Worm (Caenorhabditis elegans) whole organism, young adult: Measurements from ENCODE around the gene ttbk-5.

Source experiments
- B0019.2 ChIP-seq: fragments of 200-800 bp; sonication (Bioruptor generic); conservative IDR thresholded peaks from 2 replicates; pipeline ENCODE4 v1.3.6; 2022; ENCODE audit warnings: missing genetic modification reagents, missing genetic modification characterization, missing compliant biosample characterization
- C17E4.6 ChIP-seq: fragments of 200-800 bp; sonication (Bioruptor generic); IDR thresholded peaks from 2 replicates; pipeline ENCODE4 v1.3.6; 2022; ENCODE audit warnings: missing genetic modification reagents, missing genetic modification characterization, missing compliant biosample characterization
- F10E7.11 ChIP-seq: sonication (generic microtip); optimal IDR thresholded peaks from 2 replicates; lab custom pipeline; 2017; ENCODE audit warnings: mild to moderate bottlenecking, missing genetic modification characterization, moderate library complexity, missing compliant biosample characterization
- F22D6.2 ChIP-seq: sonication (generic microtip); optimal IDR thresholded peaks from 2 replicates; lab custom pipeline; 2016; ENCODE audit warnings: mild to moderate bottlenecking, missing genetic modification characterization, missing compliant biosample characterization
- F37B4.10 ChIP-seq: fragments of 200-800 bp; sonication (Bioruptor generic); IDR thresholded peaks from 2 replicates; pipeline ENCODE4 v1.3.6; 2022; ENCODE audit warnings: missing genetic modification characterization, missing compliant biosample characterization
- F39B2.1 ChIP-seq: fragments of 200-800 bp; sonication (Bioruptor generic); IDR thresholded peaks from 2 replicates; pipeline ENCODE4 v1.3.6; 2022; ENCODE audit warnings: missing genetic modification reagents, missing genetic modification characterization, missing compliant biosample characterization
- F49E8.2 ChIP-seq: sonication (generic microtip); optimal IDR thresholded peaks from 3 replicates; lab custom pipeline; 2017; ENCODE audit warnings: missing genetic modification characterization, mild to moderate bottlenecking, missing compliant biosample characterization, antibody characterized with exemption, moderate library complexity; ENCODE audit not compliant: insufficient read depth
- F55B11.4 ChIP-seq: sonication (generic microtip); optimal IDR thresholded peaks from 2 replicates; lab custom pipeline; 2016; ENCODE audit warnings: missing compliant biosample characterization, missing genetic modification characterization, borderline replicate concordance; ENCODE audit not compliant: insufficient read depth
- F57A8.1 ChIP-seq: fragments of 200-800 bp; sonication (Bioruptor generic); optimal IDR thresholded peaks from 2 replicates; lab custom pipeline; 2018; ENCODE audit warnings: mild to moderate bottlenecking, missing genetic modification characterization, moderate library complexity, missing compliant biosample characterization
- T26A5.8 ChIP-seq: sonication (generic microtip); optimal IDR thresholded peaks from 2 replicates; lab custom pipeline; 2016; ENCODE audit warnings: missing genetic modification characterization, missing compliant biosample characterization
- Y67H2A.10 ChIP-seq: fragments of 200-800 bp; sonication (Bioruptor generic); conservative IDR thresholded peaks from 2 replicates; pipeline ENCODE4 v1.3.6; 2022; ENCODE audit warnings: missing genetic modification reagents, missing genetic modification characterization, missing compliant biosample characterization
- Y79H2A.3 ChIP-seq: fragments of 200-800 bp; sonication (Bioruptor generic); conservative IDR thresholded peaks from 2 replicates; pipeline ENCODE4 v1.3.6; 2022; ENCODE audit warnings: missing genetic modification reagents, missing genetic modification characterization, missing compliant biosample characterization
- ama-1 ChIP-seq, 3 experiments: fragments of 150-350 bp in 1 of 3; sonication (generic microtip) in 2 of 3; optimal IDR thresholded peaks; 2 replicates each; lab custom pipeline; 2014 to 2018; ENCODE audit warnings: missing biosample characterization in 2 of 3, missing genetic modification characterization in 2 of 3, missing genetic modification reagents in 2 of 3
- ceh-100 ChIP-seq: fragments of 200-800 bp; sonication (Bioruptor generic); IDR thresholded peaks from 2 replicates; pipeline ENCODE4 v1.3.6; 2022; ENCODE audit warnings: missing genetic modification reagents, missing genetic modification characterization, missing compliant biosample characterization
- ceh-58 ChIP-seq: fragments of 200-800 bp; sonication (Bioruptor generic); IDR thresholded peaks from 2 replicates; pipeline ENCODE4 v1.3.6; 2022; ENCODE audit warnings: missing genetic modification characterization, missing compliant biosample characterization
- ceh-79 ChIP-seq: sonication (generic microtip); optimal IDR thresholded peaks from 2 replicates; lab custom pipeline; 2017; ENCODE audit warnings: mild to moderate bottlenecking, missing genetic modification characterization, missing compliant biosample characterization
- chd-7 ChIP-seq: sonication (generic microtip); optimal IDR thresholded peaks from 2 replicates; lab custom pipeline; 2016; ENCODE audit warnings: mild to moderate bottlenecking, missing genetic modification characterization, moderate library complexity, missing compliant biosample characterization
- dox-1 ChIP-seq: fragments of 200-800 bp; sonication (Bioruptor generic); IDR thresholded peaks from 2 replicates; pipeline ENCODE4 v1.3.6; 2022; ENCODE audit warnings: missing genetic modification reagents, missing genetic modification characterization, missing compliant biosample characterization
- dpff-1 ChIP-seq: sonication (generic microtip); optimal IDR thresholded peaks from 2 replicates; lab custom pipeline; 2017; ENCODE audit warnings: mild to moderate bottlenecking, missing genetic modification characterization, missing compliant biosample characterization
- ets-4 ChIP-seq: fragments of 200-800 bp; sonication (Bioruptor generic); optimal IDR thresholded peaks from 2 replicates; lab custom pipeline; 2018; ENCODE audit warnings: mild to moderate bottlenecking, missing genetic modification characterization, missing compliant biosample characterization
- fkh-3 ChIP-seq: sonication (generic microtip); optimal IDR thresholded peaks from 2 replicates; lab custom pipeline; 2016; ENCODE audit warnings: mild to moderate bottlenecking, missing genetic modification characterization, missing compliant biosample characterization
- hlh-12 ChIP-seq: sonication (generic microtip); optimal IDR thresholded peaks from 2 replicates; lab custom pipeline; 2016; ENCODE audit warnings: missing genetic modification characterization, missing compliant biosample characterization
- hlh-26 ChIP-seq: fragments of 200-800 bp; sonication (Bioruptor generic); conservative IDR thresholded peaks from 2 replicates; pipeline ENCODE4 v1.3.6; 2022; ENCODE audit warnings: missing genetic modification reagents, missing genetic modification characterization, missing compliant biosample characterization
- hmg-1.2 ChIP-seq: fragments of 200-800 bp; sonication (Bioruptor generic); IDR thresholded peaks from 2 replicates; pipeline ENCODE4 v1.3.6; 2022; ENCODE audit warnings: missing genetic modification reagents, missing genetic modification characterization, missing compliant biosample characterization
- hrde-1 ChIP-seq: sonication (generic microtip); optimal IDR thresholded peaks from 2 replicates; lab custom pipeline; 2016; ENCODE audit warnings: missing genetic modification characterization, mild to moderate bottlenecking, missing compliant biosample characterization, moderate library complexity, missing genotype, missing genetic modification reagents, borderline replicate concordance
- lag-1 ChIP-seq: fragments of 200-800 bp; sonication (Bioruptor generic); IDR thresholded peaks from 2 replicates; pipeline ENCODE4 v1.3.6; 2022; ENCODE audit warnings: missing genetic modification reagents, missing genetic modification characterization, missing compliant biosample characterization
- lin-26 ChIP-seq: fragments of 200-800 bp; sonication (Bioruptor generic); IDR thresholded peaks from 2 replicates; pipeline ENCODE4 v1.3.6; 2022; ENCODE audit warnings: missing genetic modification reagents, missing genetic modification characterization, missing compliant biosample characterization
- lin-35 ChIP-seq, 3 experiments: fragments of 150-350 bp in 2 of 3; sonication (generic microtip) in 1 of 3; optimal IDR thresholded peaks; 2 replicates each; lab custom pipeline; 2014 to 2018; ENCODE audit warnings: missing biosample characterization in 3 of 3, missing genetic modification characterization in 3 of 3, missing genetic modification reagents in 3 of 3
- lin-40 ChIP-seq: sonication (generic microtip); optimal IDR thresholded peaks from 2 replicates; lab custom pipeline; 2016; ENCODE audit warnings: missing genetic modification characterization, mild to moderate bottlenecking, missing compliant biosample characterization, missing genotype, missing genetic modification reagents
- lsy-27 ChIP-seq: sonication (generic microtip); optimal IDR thresholded peaks from 2 replicates; lab custom pipeline; 2017; ENCODE audit warnings: missing genetic modification characterization, mild to moderate bottlenecking, missing compliant biosample characterization, antibody characterized with exemption, missing genotype, borderline replicate concordance; ENCODE audit not compliant: insufficient read depth
- madf-6 ChIP-seq: fragments of 200-800 bp; sonication (Bioruptor generic); IDR thresholded peaks from 2 replicates; pipeline ENCODE4 v1.3.6; 2022; ENCODE audit warnings: missing genetic modification reagents, missing genetic modification characterization, missing compliant biosample characterization
- mcd-1 ChIP-seq: fragments of 200-800 bp; sonication (Bioruptor generic); IDR thresholded peaks from 2 replicates; pipeline ENCODE4 v1.3.6; 2022; ENCODE audit warnings: missing genetic modification reagents, missing genetic modification characterization, missing compliant biosample characterization
- mes-4 ChIP-seq: sonication (generic microtip); optimal IDR thresholded peaks from 2 replicates; lab custom pipeline; 2016; ENCODE audit warnings: missing genotype, missing genetic modification characterization, missing compliant biosample characterization
- nfyb-1 ChIP-seq: fragments of 200-800 bp; sonication (Bioruptor generic); IDR thresholded peaks from 2 replicates; pipeline ENCODE4 v1.3.6; 2022; ENCODE audit warnings: missing genetic modification reagents, missing genetic modification characterization, missing compliant biosample characterization
- nhr-179 ChIP-seq: sonication (generic microtip); optimal IDR thresholded peaks from 2 replicates; lab custom pipeline; 2016; ENCODE audit warnings: mild to moderate bottlenecking, missing genetic modification characterization, missing compliant biosample characterization
- nhr-27 ChIP-seq: fragments of 200-800 bp; sonication (Bioruptor generic); optimal IDR thresholded peaks from 2 replicates; lab custom pipeline; 2018; ENCODE audit warnings: mild to moderate bottlenecking, missing genetic modification characterization, moderate library complexity, missing compliant biosample characterization
- sdz-38 ChIP-seq: sonication (generic microtip); optimal IDR thresholded peaks from 2 replicates; lab custom pipeline; 2016; ENCODE audit warnings: missing genotype, missing genetic modification characterization, missing compliant biosample characterization
- sea-2 ChIP-seq: fragments of 200-800 bp; sonication (Bioruptor generic); IDR thresholded peaks from 2 replicates; pipeline ENCODE4 v1.3.6; 2022; ENCODE audit warnings: missing genetic modification characterization, missing compliant biosample characterization
- snpc-1.3 ChIP-seq: sonication (generic microtip); optimal IDR thresholded peaks from 2 replicates; lab custom pipeline; 2017; ENCODE audit warnings: missing genetic modification characterization, mild to moderate bottlenecking, missing compliant biosample characterization, antibody characterized with exemption, moderate library complexity, missing genotype, missing genetic modification reagents; ENCODE audit not compliant: insufficient read depth
- somi-1 ChIP-seq: fragments of 200-800 bp; sonication (Bioruptor generic); optimal IDR thresholded peaks from 2 replicates; lab custom pipeline; 2018; ENCODE audit warnings: mild to moderate bottlenecking, missing genetic modification characterization, missing compliant biosample characterization
- tlf-1 ChIP-seq: fragments of 200-800 bp; sonication (Bioruptor generic); optimal IDR thresholded peaks from 2 replicates; lab custom pipeline; 2018; ENCODE audit warnings: mild to moderate bottlenecking, missing genetic modification characterization, missing compliant biosample characterization
- ztf-18 ChIP-seq: sonication (generic microtip); optimal IDR thresholded peaks from 2 replicates; lab custom pipeline; 2016; ENCODE audit warnings: missing genotype, mild to moderate bottlenecking, missing genetic modification characterization, missing compliant biosample characterization
- ztf-28 ChIP-seq: fragments of 200-800 bp; sonication (Bioruptor generic); IDR thresholded peaks from 2 replicates; pipeline ENCODE4 v1.3.6; 2022; ENCODE audit warnings: missing genetic modification reagents, missing genetic modification characterization, missing compliant biosample characterization
- ztf-3 ChIP-seq: fragments of 200-800 bp; sonication (Bioruptor generic); optimal IDR thresholded peaks from 2 replicates; lab custom pipeline; 2018; ENCODE audit warnings: mild to moderate bottlenecking, missing genetic modification characterization, missing compliant biosample characterization

The ttbk-5 gene

DNA sequence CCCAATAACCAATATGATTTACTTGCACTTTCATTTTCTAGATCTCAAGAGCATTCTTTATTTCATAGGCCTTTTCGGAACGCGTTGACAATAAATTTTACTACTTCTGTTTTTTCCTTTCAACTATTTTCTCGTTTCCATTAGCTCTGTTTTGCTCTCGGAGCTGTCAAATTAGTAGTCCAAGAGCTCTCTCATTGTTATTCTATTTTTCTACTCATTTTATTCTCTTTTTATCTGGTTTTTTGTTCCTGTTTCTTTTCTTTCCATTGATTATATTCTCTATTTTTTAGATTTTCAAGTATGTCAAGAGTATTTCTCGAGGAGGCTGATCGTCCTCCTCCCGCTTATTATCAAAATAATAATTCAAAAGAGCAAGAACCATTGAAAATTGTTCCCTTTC, 43.4 kb upstream of the ttbk-5 start, which contains the start of gene T04B2.3:
TSS of gene T04B2.3 (plus strand) at position 301 of the 400 bp plus-strand sequence.
- TF ChIP-seq dpff-1 (tag; lab: Kevin White, UChicago) (no peak), ceh-79 (no peak), F22D6.2 (no peak), nhr-179 (no peak), lin-35 (GFP tag; optimal IDR thresholded peaks at IDR 0.05; lab: Kevin White, UChicago) (no peak), F37B4.10 (GFP tag; lab: Robert Waterston, UW) (no peak), fkh-3 (tag; lab: Kevin White, UChicago) (no peak), sdz-38 (tag; lab: Kevin White, UChicago) (no peak), lin-40 (tag; lab: Kevin White, UChicago) (no peak), mcd-1 (GFP tag; lab: Robert Waterston, UW) (no peak), madf-6 (GFP tag; lab: Robert Waterston, UW) (no peak), ama-1 (optimal IDR thresholded peaks at IDR 0.05; lab: Kevin White, UChicago) (no peak), ama-1 (GFP tag; optimal IDR thresholded peaks at IDR 0.05; lab: Kevin White, UChicago) (no peak), lsy-27 (tag; lab: Kevin White, UChicago) (no peak), ztf-18 (tag; lab: Kevin White, UChicago) (no peak), F57A8.1 (GFP tag; lab: Kevin White, UChicago) (no peak)

DNA sequence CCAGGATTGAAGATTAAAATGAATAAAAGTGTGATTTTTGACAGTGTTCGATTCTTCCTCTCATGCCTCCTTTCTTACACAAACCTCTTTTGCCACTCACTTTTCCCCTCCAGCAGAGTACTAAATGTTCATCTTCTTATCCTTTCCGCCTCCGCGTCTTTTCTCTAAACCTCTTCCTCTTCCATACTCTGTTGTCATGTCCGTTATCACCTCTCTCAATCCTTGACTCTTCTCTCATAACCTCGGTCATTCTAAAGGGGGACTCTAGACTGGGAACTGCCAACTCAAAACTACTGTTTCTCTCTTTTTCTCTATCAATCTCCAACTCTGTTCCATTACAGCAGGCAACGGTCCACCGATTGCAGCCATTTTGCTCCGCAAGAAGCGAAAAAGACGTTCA, 42.2 kb upstream of the ttbk-5 start:
- TF ChIP-seq ceh-58 (GFP tag; lab: Robert Waterston, UW) = no peak
- no peak for TF ChIP-seq somi-1 (GFP tag; lab: Kevin White, UChicago)
- no peak for TF ChIP-seq ztf-28
- TF ChIP-seq madf-6 (GFP tag; lab: Robert Waterston, UW) = no peak
- TF ChIP-seq lag-1 (GFP tag; lab: Robert Waterston, UW) = no peak

DNA sequence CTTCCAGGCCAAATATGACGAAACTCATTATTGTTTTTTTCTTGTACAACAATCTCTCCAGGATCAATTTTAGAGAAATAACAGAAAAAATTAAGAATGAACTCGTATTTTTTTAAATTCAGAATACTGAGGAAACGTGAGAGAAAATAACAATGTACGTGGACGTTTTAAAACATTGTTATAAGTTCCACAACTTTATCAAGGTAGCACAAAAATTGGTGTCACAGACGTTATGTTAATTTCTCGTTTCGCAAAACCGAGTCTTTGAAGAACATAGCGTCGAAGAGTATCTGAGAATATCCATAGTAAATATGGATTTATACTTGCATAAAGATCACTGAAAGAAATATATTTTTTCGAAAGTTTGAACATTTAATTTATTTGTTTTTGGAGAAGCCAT, 39.4 kb upstream of the ttbk-5 start, which contains the start of gene T04B2.8:
TSS of gene T04B2.8 (minus strand) at position 101 of the 400 bp plus-strand sequence.
- no peak for TF ChIP-seq Y79H2A.3
- no peak for TF ChIP-seq nfyb-1
- no peak for TF ChIP-seq nhr-179
- no peak for TF ChIP-seq hmg-1.2 (GFP tag; lab: Robert Waterston, UW)
- no peak for TF ChIP-seq ztf-18 (tag; lab: Kevin White, UChicago)
- TF ChIP-seq lin-35 (GFP tag; optimal IDR thresholded peaks at IDR 0.05; lab: Kevin White, UChicago) = no peak
- no peak for TF ChIP-seq Y67H2A.10
- TF ChIP-seq sdz-38 (tag; lab: Kevin White, UChicago) = no peak
- no peak for TF ChIP-seq C17E4.6 (GFP tag; lab: Robert Waterston, UW)
- no peak for TF ChIP-seq dox-1 (GFP tag; lab: Robert Waterston, UW)
- no peak for TF ChIP-seq B0019.2 (GFP tag; lab: Robert Waterston, UW)
- TF ChIP-seq F49E8.2 (tag; lab: Kevin White, UChicago) = no peak
- TF ChIP-seq F39B2.1 (GFP tag; lab: Robert Waterston, UW) = no peak
- no peak for TF ChIP-seq F57A8.1 (GFP tag; lab: Kevin White, UChicago)
- no peak for TF ChIP-seq ceh-100
- TF ChIP-seq hlh-12 (tag; lab: Kevin White, UChicago) = no peak
- no peak for TF ChIP-seq mes-4 (tag; lab: Kevin White, UChicago)
- no peak for TF ChIP-seq F55B11.4 (tag; lab: Kevin White, UChicago)
- no peak for TF ChIP-seq sea-2 (GFP tag; lab: Robert Waterston, UW)
- no peak for TF ChIP-seq chd-7 (tag; lab: Kevin White, UChicago)
- TF ChIP-seq, all 124 proteins: peak for 0

DNA sequence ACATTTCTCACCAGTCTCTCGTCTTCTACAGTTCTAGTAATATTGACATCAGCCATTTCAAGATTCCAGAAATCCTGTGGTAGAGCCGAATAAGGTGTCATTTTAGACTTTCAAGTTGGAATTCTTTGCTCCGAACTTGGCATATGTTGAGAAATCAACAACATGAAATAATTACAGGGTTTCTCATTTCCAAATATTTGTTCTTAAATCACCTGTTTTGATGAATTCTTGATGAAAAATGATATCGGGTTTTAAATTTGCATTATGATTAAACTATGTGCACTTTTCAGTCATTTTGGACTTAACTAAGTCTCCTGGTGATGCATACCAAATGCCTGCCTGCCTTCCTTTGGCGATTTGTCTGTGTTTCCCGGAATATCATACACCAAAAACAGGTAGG, 36.9 kb upstream of the ttbk-5 start, which contains the start of gene srv-12:
TSS of gene srv-12 (minus strand) at position 101 of the 400 bp plus-strand sequence.
- TF ChIP-seq tlf-1 (GFP tag; lab: Kevin White, UChicago) (no peak), ets-4 (GFP tag; lab: Kevin White, UChicago) (no peak), hlh-26 (no peak), F22D6.2 (no peak), F10E7.11 (tag; lab: Kevin White, UChicago) (no peak), nhr-27 (tag; lab: Kevin White, UChicago) (no peak), hrde-1 (tag; lab: Kevin White, UChicago) (no peak), ztf-3 (no peak), snpc-1.3 (tag; lab: Kevin White, UChicago) (no peak), nfyb-1 (no peak), T26A5.8 (tag; lab: Kevin White, UChicago) (no peak), lin-26 (no peak)
